Worm (Caenorhabditis elegans) whole organism, L1 larva: ENCODE data around the gene suca-1.

Experiments
- C34B4.2 ChIP-seq: sonication (generic microtip); optimal IDR thresholded peaks from 2 replicates; lab custom pipeline; 2017; ENCODE audit warnings: mild to moderate bottlenecking, missing genetic modification characterization, missing compliant biosample characterization
- F16B12.6 ChIP-seq: fragments of 150-350 bp; optimal IDR thresholded peaks from 2 replicates; lab custom pipeline; 2014; ENCODE audit warnings: missing biosample characterization, missing genetic modification characterization
- Y116A8C.19 ChIP-seq: sonication (generic microtip); optimal IDR thresholded peaks from 2 replicates; lab custom pipeline; 2016; ENCODE audit warnings: missing compliant biosample characterization, missing genetic modification characterization, borderline replicate concordance
- blmp-1 ChIP-seq: fragments of 150-350 bp; optimal IDR thresholded peaks from 2 replicates; lab custom pipeline; 2014; ENCODE audit warnings: missing biosample characterization, missing genetic modification characterization
- ceh-90 ChIP-seq: sonication (generic microtip); optimal IDR thresholded peaks from 2 replicates; lab custom pipeline; 2016; ENCODE audit warnings: missing genetic modification characterization, missing compliant biosample characterization
- ces-1 ChIP-seq: fragments of 150-350 bp; optimal IDR thresholded peaks from 2 replicates; lab custom pipeline; 2014; ENCODE audit warnings: missing biosample characterization, missing genetic modification reagents, missing genetic modification characterization
- dpl-1 ChIP-seq, 3 experiments: fragments of 150-350 bp in 2 of 3; sonication (generic microtip) in 1 of 3; optimal IDR thresholded peaks; 2 replicates each; lab custom pipeline; 2014 to 2017; ENCODE audit warnings: missing biosample characterization in 3 of 3, missing genetic modification characterization in 3 of 3, missing genetic modification reagents in 3 of 3
- efl-1 ChIP-seq, 4 experiments: fragments of 150-350 bp; optimal IDR thresholded peaks in 3 of 4; peaks in 1 of 4; 1 replicate in 1 of 4; 2 replicates in 3 of 4; lab custom pipeline; 2014; ENCODE audit warnings: missing biosample characterization in 2 of 4, missing genetic modification characterization in 2 of 4, missing genetic modification reagents in 2 of 4
- elt-2 ChIP-seq: sonication (generic microtip); optimal IDR thresholded peaks from 2 replicates; lab custom pipeline; 2016; ENCODE audit warnings: missing genetic modification characterization, mild to moderate bottlenecking, inconsistent platforms, missing compliant biosample characterization, missing genetic modification reagents
- elt-3 ChIP-seq, 6 experiments: fragments of 150-350 bp in 1 of 6; sonication (generic microtip); optimal IDR thresholded peaks; 2 replicates each; lab custom pipeline; 2017 to 2018; ENCODE audit warnings: missing biosample characterization in 6 of 6, missing genetic modification characterization in 6 of 6, inconsistent platforms in 1 of 6
- ets-5 ChIP-seq: fragments of 200-800 bp; sonication (Bioruptor generic); IDR thresholded peaks from 2 replicates; pipeline ENCODE4 v1.3.6; 2022; ENCODE audit warnings: missing genetic modification characterization, missing compliant biosample characterization
- fkh-4 ChIP-seq: sonication (generic microtip); optimal IDR thresholded peaks from 2 replicates; lab custom pipeline; 2016; ENCODE audit warnings: missing compliant biosample characterization, missing genetic modification characterization, borderline replicate concordance
- fkh-8 ChIP-seq: sonication (generic microtip); optimal IDR thresholded peaks from 2 replicates; lab custom pipeline; 2016; ENCODE audit warnings: mild to moderate bottlenecking, missing genetic modification characterization, missing compliant biosample characterization
- grh-1 ChIP-seq: fragments of 200-800 bp; sonication (Bioruptor generic); IDR thresholded peaks from 2 replicates; pipeline ENCODE4 v1.3.6; 2022; ENCODE audit warnings: missing genetic modification reagents, missing genetic modification characterization, missing compliant biosample characterization
- hlh-4 ChIP-seq: sonication (generic microtip); optimal IDR thresholded peaks from 2 replicates; lab custom pipeline; 2016; ENCODE audit warnings: mild to moderate bottlenecking, missing genetic modification characterization, missing compliant biosample characterization
- irx-1 ChIP-seq: sonication (generic microtip); optimal IDR thresholded peaks from 2 replicates; lab custom pipeline; 2016; ENCODE audit warnings: missing genetic modification characterization, missing compliant biosample characterization
- isw-1 ChIP-seq: fragments of 200-800 bp; sonication (Bioruptor generic); IDR thresholded peaks from 2 replicates; pipeline ENCODE4 v1.3.6; 2022; ENCODE audit warnings: missing genetic modification characterization, missing compliant biosample characterization
- lin-14 ChIP-seq: fragments of 200-800 bp; sonication (Bioruptor generic); optimal IDR thresholded peaks from 2 replicates; lab custom pipeline; 2018; ENCODE audit warnings: mild to moderate bottlenecking, missing genetic modification characterization, moderate library complexity, missing compliant biosample characterization
- lin-39 ChIP-seq: fragments of 150-350 bp; optimal IDR thresholded peaks from 2 replicates; lab custom pipeline; 2014; ENCODE audit warnings: missing biosample characterization, missing genetic modification reagents, missing genetic modification characterization
- lir-3 ChIP-seq: sonication (generic microtip); optimal IDR thresholded peaks from 2 replicates; lab custom pipeline; 2016; ENCODE audit warnings: mild to moderate bottlenecking, missing genetic modification characterization, moderate library complexity, missing compliant biosample characterization; ENCODE audit not compliant: poor library complexity
- lsy-2 ChIP-seq, 2 experiments: fragments of 150-350 bp; optimal IDR thresholded peaks; 2 replicates each; lab custom pipeline; 2014; ENCODE audit warnings: missing biosample characterization in 2 of 2, missing genetic modification characterization in 2 of 2
- mdl-1 ChIP-seq, 2 experiments: fragments of 150-350 bp; optimal IDR thresholded peaks; 2 replicates each; lab custom pipeline; 2014 to 2017; ENCODE audit warnings: missing biosample characterization in 2 of 2, missing genetic modification characterization in 2 of 2, inconsistent platforms in 1 of 2
- mep-1 ChIP-seq: fragments of 150-350 bp; optimal IDR thresholded peaks from 2 replicates; lab custom pipeline; 2014; ENCODE audit warnings: missing biosample characterization, missing genetic modification characterization
- nhr-19 ChIP-seq: fragments of 200-800 bp; sonication (Bioruptor generic); conservative IDR thresholded peaks from 2 replicates; pipeline ENCODE4 v1.3.6; 2022; ENCODE audit warnings: missing genetic modification characterization, missing compliant biosample characterization
- nhr-47 ChIP-seq: sonication (generic microtip); optimal IDR thresholded peaks from 2 replicates; lab custom pipeline; 2016; ENCODE audit warnings: mild to moderate bottlenecking, missing genetic modification characterization, moderate library complexity, missing compliant biosample characterization
- nhr-76 ChIP-seq: sonication (generic microtip); optimal IDR thresholded peaks from 2 replicates; lab custom pipeline; 2017; ENCODE audit warnings: missing biosample characterization, missing genetic modification characterization
- nhr-77 ChIP-seq: fragments of 150-350 bp; optimal IDR thresholded peaks from 2 replicates; lab custom pipeline; 2014; ENCODE audit warnings: missing biosample characterization, missing genetic modification characterization
- nhr-84 ChIP-seq: sonication (generic microtip); optimal IDR thresholded peaks from 2 replicates; lab custom pipeline; 2017; ENCODE audit warnings: missing biosample characterization, missing genetic modification characterization
- nhr-90 ChIP-seq: sonication (generic microtip); optimal IDR thresholded peaks from 2 replicates; lab custom pipeline; 2016; ENCODE audit warnings: mild to moderate bottlenecking, missing genetic modification characterization, missing compliant biosample characterization; ENCODE audit not compliant: poor library complexity
- pax-3 ChIP-seq: fragments of 200-800 bp; sonication (Bioruptor generic); optimal IDR thresholded peaks from 2 replicates; lab custom pipeline; 2018; ENCODE audit warnings: mild to moderate bottlenecking, missing genetic modification characterization, moderate library complexity, missing compliant biosample characterization
- pqm-1 ChIP-seq: sonication (generic microtip); optimal IDR thresholded peaks from 3 replicates; lab custom pipeline; 2017; ENCODE audit warnings: missing biosample characterization, missing genetic modification characterization
- rnt-1 ChIP-seq: sonication (generic microtip); optimal IDR thresholded peaks from 2 replicates; lab custom pipeline; 2016; ENCODE audit warnings: mild to moderate bottlenecking, missing genetic modification characterization, moderate library complexity, missing compliant biosample characterization
- snpc-4 ChIP-seq: fragments of 150-350 bp; optimal IDR thresholded peaks from 2 replicates; lab custom pipeline; 2014; ENCODE audit warnings: missing biosample characterization, missing genetic modification characterization
- snu-23 ChIP-seq: sonication (generic microtip); optimal IDR thresholded peaks from 2 replicates; lab custom pipeline; 2016; ENCODE audit warnings: missing genetic modification characterization, missing compliant biosample characterization
- sup-37 ChIP-seq: fragments of 200-800 bp; sonication (Bioruptor generic); optimal IDR thresholded peaks from 2 replicates; lab custom pipeline; 2018; ENCODE audit warnings: mild to moderate bottlenecking, missing genetic modification characterization, missing compliant biosample characterization
- tbx-2 ChIP-seq: sonication (generic microtip); optimal IDR thresholded peaks from 2 replicates; lab custom pipeline; 2016; ENCODE audit warnings: missing genetic modification characterization, missing compliant biosample characterization
- unc-62 ChIP-seq: fragments of 150-350 bp; optimal IDR thresholded peaks from 2 replicates; lab custom pipeline; 2014; ENCODE audit warnings: missing biosample characterization, missing genetic modification reagents, missing genetic modification characterization
- unc-86 ChIP-seq: sonication (generic microtip); optimal IDR thresholded peaks from 2 replicates; lab custom pipeline; 2016; ENCODE audit warnings: missing genetic modification characterization, missing compliant biosample characterization
- unc-98 ChIP-seq: fragments of 200-800 bp; sonication (Bioruptor generic); IDR thresholded peaks from 2 replicates; pipeline ENCODE4 v1.3.6; 2022; ENCODE audit warnings: missing genetic modification characterization, missing compliant biosample characterization
- zag-1 ChIP-seq: fragments of 150-350 bp; optimal IDR thresholded peaks from 2 replicates; lab custom pipeline; 2014; ENCODE audit warnings: missing biosample characterization, missing genetic modification characterization
- zip-4 ChIP-seq: fragments of 200-800 bp; sonication (Bioruptor generic); optimal IDR thresholded peaks from 2 replicates; lab custom pipeline; 2018; ENCODE audit warnings: mild to moderate bottlenecking, missing genetic modification characterization, moderate library complexity, missing compliant biosample characterization

Gene suca-1

DNA sequence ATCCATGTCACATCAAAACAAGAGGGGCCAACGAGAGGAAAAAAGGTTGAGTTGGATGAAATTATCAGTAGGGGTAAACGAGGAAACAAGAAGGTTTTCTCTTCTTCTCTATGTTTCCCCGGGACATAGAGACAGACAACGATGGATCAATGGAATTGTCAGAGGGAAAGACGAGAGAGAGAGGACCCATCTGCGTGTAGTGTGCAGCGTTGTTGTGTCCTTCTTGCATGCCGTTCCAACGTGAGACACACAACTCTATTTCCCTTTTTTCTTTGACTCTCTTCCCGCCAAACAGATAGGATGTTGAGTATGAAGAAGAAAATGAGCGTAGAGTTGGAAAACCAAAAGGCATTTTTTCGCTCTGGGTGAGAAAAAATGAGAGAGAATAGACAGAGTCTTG is 1.0 kb upstream of the suca-1 start (continued):
- TF ChIP-seq ceh-90, result no peak

ce11 chrX:10896498-10896897 is 3.4 kb downstream of the suca-1 start, which contains the start of gene haly-1:
Gene haly-1 (minus strand): TSS chrX:10896598.
- TF ChIP-seq ces-1 (GFP tag; lab: Kevin White, UChicago), result no peak
- no peak for TF ChIP-seq nhr-77 (tag; lab: Kevin White, UChicago)
- TF ChIP-seq irx-1 (tag; lab: Kevin White, UChicago), result no peak
- TF ChIP-seq nhr-90, result no peak
- no peak for TF ChIP-seq nhr-76 (tag; lab: Kevin White, UChicago)
- no peak for TF ChIP-seq C34B4.2 (tag; lab: Kevin White, UChicago)
- no peak for TF ChIP-seq mep-1 (tag; lab: Kevin White, UChicago)

- TF ChIP-seq fkh-8 (tag; lab: Kevin White, UChicago) (peak; percentile 25), efl-1 (optimal IDR thresholded peaks at IDR 0.05; lab: Kevin White, UChicago) (no peak), efl-1 (GFP tag; optimal IDR thresholded peaks at IDR 0.05 in 1 of 2; lab: Kevin White, UChicago) (peak in 1 of 2 experiments; percentile 67), ets-5 (GFP tag; lab: Robert Waterston, UW) (no peak)
Measured at ce11 chrX:10891890-10892289, 8.0 kb downstream of the suca-1 start, which contains the start of gene F47B10.3. Gene F47B10.3 (plus strand): TSS chrX:10892190.

ce11 chrX:10890965-10891364 is 8.9 kb downstream of the suca-1 start, which contains the start of gene F47B10.4:
Gene F47B10.4 (plus strand): TSS chrX:10891265.
- no peak for TF ChIP-seq zip-4 (GFP tag; lab: Kevin White, UChicago)
- TF ChIP-seq mep-1 (tag; lab: Kevin White, UChicago), result no peak
- TF ChIP-seq elt-3 (tag; optimal IDR thresholded peaks at IDR 0.05; lab: Kevin White, UChicago), result no peak
- TF ChIP-seq pqm-1 (tag; lab: Kevin White, UChicago), result no peak
- no peak for TF ChIP-seq unc-62
- TF ChIP-seq sup-37, result no peak
- TF ChIP-seq pax-3, result no peak
- TF ChIP-seq lin-39 (tag; lab: Kevin White, UChicago), result no peak
- no peak for TF ChIP-seq mdl-1 (tag; optimal IDR thresholded peaks at IDR 0.05; lab: Kevin White, UChicago)
- no peak for TF ChIP-seq irx-1 (tag; lab: Kevin White, UChicago)
- TF ChIP-seq tbx-2, result no peak
- TF ChIP-seq snpc-4 (tag; lab: Kevin White, UChicago), result no peak
- TF ChIP-seq lir-3 (tag; lab: Kevin White, UChicago), result no peak
- TF ChIP-seq unc-98 (GFP tag; lab: Robert Waterston, UW), result no peak
- no peak for TF ChIP-seq F16B12.6 (tag; lab: Kevin White, UChicago)
- no peak for TF ChIP-seq dpl-1 (GFP tag; optimal IDR thresholded peaks at IDR 0.05; lab: Kevin White, UChicago)

- no peak for TF ChIP-seq zag-1 (tag; lab: Kevin White, UChicago)
- TF ChIP-seq blmp-1 (tag; lab: Kevin White, UChicago), result peak; percentile 69
- TF ChIP-seq lir-3 (tag; lab: Kevin White, UChicago), result no peak
- TF ChIP-seq lin-14 (GFP tag; lab: Kevin White, UChicago), result no peak
- TF ChIP-seq rnt-1, result no peak
- TF ChIP-seq snu-23 (GFP tag; lab: Kevin White, UChicago), result no peak
- TF ChIP-seq grh-1 (GFP tag; lab: Robert Waterston, UW), result no peak
- TF ChIP-seq, all 84 proteins: peak for 1
Measured at ce11 chrX:10890456-10890855, 9.5 kb downstream of the suca-1 start, which contains the start of gene F47B10.5. Gene F47B10.5 (minus strand): TSS chrX:10890556.

- TF ChIP-seq nhr-76 (tag; lab: Kevin White, UChicago) (no peak), lin-39 (tag; lab: Kevin White, UChicago) (no peak), ets-5 (GFP tag; lab: Robert Waterston, UW) (no peak), snu-23 (GFP tag; lab: Kevin White, UChicago) (no peak), unc-86 (tag; lab: Kevin White, UChicago) (no peak), hlh-4 (tag; lab: Kevin White, UChicago) (no peak), elt-2 (tag; lab: Kevin White, UChicago) (no peak), nhr-47 (tag; lab: Kevin White, UChicago) (no peak), fkh-4 (no peak), nhr-19 (GFP tag; lab: Robert Waterston, UW) (no peak), isw-1 (GFP tag; lab: Robert Waterston, UW) (no peak), Y116A8C.19 (tag; lab: Kevin White, UChicago) (no peak), zip-4 (GFP tag; lab: Kevin White, UChicago) (no peak), lsy-2 (tag; optimal IDR thresholded peaks at IDR 0.05; lab: Kevin White, UChicago) (no peak), nhr-84 (tag; lab: Kevin White, UChicago) (no peak), unc-98 (GFP tag; lab: Robert Waterston, UW) (no peak)
Measured at ce11 chrX:10888201-10888600, 11.7 kb downstream of the suca-1 start, which contains the start of gene F47B10.6. Gene F47B10.6 (plus strand): TSS chrX:10888501.
